Worm (Caenorhabditis elegans) whole organism, midembryonic: ENCODE results near the gene rpn-2.

ENCODE experiments used
- T22C8.4 ChIP-seq: fragments of 200-800 bp; sonication (Bioruptor generic); IDR thresholded peaks from 2 replicates; pipeline ENCODE4 v1.3.6; 2022; ENCODE audit warnings: missing genetic modification characterization, missing compliant biosample characterization
- cog-1 ChIP-seq: sonication (generic microtip); optimal IDR thresholded peaks from 2 replicates; lab custom pipeline; 2016; ENCODE audit warnings: missing genetic modification characterization, missing compliant biosample characterization
- flt-1 ChIP-seq: fragments of 200-800 bp; sonication (Bioruptor generic); IDR thresholded peaks from 2 replicates; pipeline ENCODE4 v1.3.6; 2022; ENCODE audit warnings: missing genetic modification characterization, missing compliant biosample characterization
- klf-2 ChIP-seq: fragments of 200-800 bp; sonication (Bioruptor generic); conservative IDR thresholded peaks from 2 replicates; pipeline ENCODE4 v1.3.6; 2022; ENCODE audit warnings: missing genetic modification reagents, missing genetic modification characterization, missing compliant biosample characterization
- med-1 ChIP-seq: sonication (generic microtip); optimal IDR thresholded peaks from 2 replicates; lab custom pipeline; 2017; ENCODE audit warnings: missing genetic modification characterization, mild to moderate bottlenecking, missing compliant biosample characterization, antibody characterized with exemption, missing genetic modification reagents; ENCODE audit not compliant: insufficient read depth
- ref-1 ChIP-seq: fragments of 200-800 bp; sonication (Bioruptor generic); conservative IDR thresholded peaks from 2 replicates; pipeline ENCODE4 v1.3.6; 2022; ENCODE audit warnings: missing genetic modification reagents, missing genetic modification characterization, missing compliant biosample characterization
- tab-1 ChIP-seq: fragments of 200-800 bp; sonication (Bioruptor generic); IDR thresholded peaks from 2 replicates; pipeline ENCODE4 v1.3.6; 2022; ENCODE audit warnings: missing genetic modification characterization, missing compliant biosample characterization
- ztf-23 ChIP-seq: fragments of 200-800 bp; sonication (Bioruptor generic); IDR thresholded peaks from 2 replicates; pipeline ENCODE4 v1.3.6; 2022; ENCODE audit warnings: missing genetic modification reagents, missing genetic modification characterization, missing compliant biosample characterization
- ztf-29 ChIP-seq: fragments of 200-800 bp; sonication (Bioruptor generic); IDR thresholded peaks from 2 replicates; pipeline ENCODE4 v1.3.6; 2022; ENCODE audit warnings: missing genetic modification reagents, missing genetic modification characterization, missing compliant biosample characterization

rpn-2 gene

ce11 chrIII:6207046-6207445, 8.1 kb downstream of the rpn-2 start:
- TF ChIP-seq ztf-23 (GFP tag; lab: Robert Waterston, UW) (no peak), ref-1 (GFP tag; lab: Robert Waterston, UW) (no peak), cog-1 (tag; lab: Kevin White, UChicago) (no peak), klf-2 (GFP tag; lab: Robert Waterston, UW) (no peak), med-1 (GFP tag; lab: Kevin White, UChicago) (no peak), T22C8.4 (GFP tag; lab: Robert Waterston, UW) (no peak), ztf-29 (GFP tag; lab: Robert Waterston, UW) (no peak), flt-1 (GFP tag; lab: Robert Waterston, UW) (no peak), tab-1 (no peak)

- TF ChIP-seq ztf-29 (GFP tag; lab: Robert Waterston, UW): no peak
- TF ChIP-seq ztf-23 (GFP tag; lab: Robert Waterston, UW): no peak
- no peak for TF ChIP-seq cog-1 (tag; lab: Kevin White, UChicago)
- no peak for TF ChIP-seq flt-1 (GFP tag; lab: Robert Waterston, UW)
These were observed 8.9 kb downstream of the rpn-2 start, which contains the start of gene C23G10.2 for ce11 chrIII:6207881-6208280. Gene C23G10.2, plus strand, starts transcription at chrIII:6208064.

ce11 chrIII:6208984-6209383, 10.0 kb downstream of the rpn-2 start, which contains the start of gene C23G10.1:
Gene C23G10.1, plus strand, starts transcription at chrIII:6209284.
- TF ChIP-seq T22C8.4 (GFP tag; lab: Robert Waterston, UW) (no peak), tab-1 (no peak)

ce11 chrIII:6210215-6210822, 11.3 kb downstream of the rpn-2 start:
- no peak for TF ChIP-seq ref-1 (GFP tag; lab: Robert Waterston, UW)
- TF ChIP-seq tab-1: no peak
- TF ChIP-seq klf-2 (GFP tag; lab: Robert Waterston, UW): no peak
- no peak for TF ChIP-seq ztf-29 (GFP tag; lab: Robert Waterston, UW)
- no peak for TF ChIP-seq cog-1 (tag; lab: Kevin White, UChicago)
- no peak for TF ChIP-seq ztf-23 (GFP tag; lab: Robert Waterston, UW)
- TF ChIP-seq flt-1 (GFP tag; lab: Robert Waterston, UW): no peak
- no peak for TF ChIP-seq med-1 (GFP tag; lab: Kevin White, UChicago)
- TF ChIP-seq T22C8.4 (GFP tag; lab: Robert Waterston, UW): no peak

ce11 chrIII:6213915-6214314, 14.9 kb downstream of the rpn-2 start, which contains the start of gene C23G10.10:
Gene C23G10.10, minus strand, starts transcription at chrIII:6214015.
- TF ChIP-seq med-1 (GFP tag; lab: Kevin White, UChicago): no peak
- TF ChIP-seq ref-1 (GFP tag; lab: Robert Waterston, UW): no peak
- TF ChIP-seq T22C8.4 (GFP tag; lab: Robert Waterston, UW): no peak
- TF ChIP-seq ztf-23 (GFP tag; lab: Robert Waterston, UW): no peak
- no peak for TF ChIP-seq klf-2 (GFP tag; lab: Robert Waterston, UW)
- no peak for TF ChIP-seq flt-1 (GFP tag; lab: Robert Waterston, UW)
- no peak for TF ChIP-seq tab-1
- TF ChIP-seq ztf-29 (GFP tag; lab: Robert Waterston, UW): no peak
- no peak for TF ChIP-seq cog-1 (tag; lab: Kevin White, UChicago)

ce11 chrIII:6215476-6215875, 16.5 kb downstream of the rpn-2 start, which contains the start of gene C23G10.11:
Gene C23G10.11, minus strand, starts transcription at chrIII:6215576.
- no peak for TF ChIP-seq T22C8.4 (GFP tag; lab: Robert Waterston, UW)
- TF ChIP-seq med-1 (GFP tag; lab: Kevin White, UChicago): no peak
- no peak for TF ChIP-seq tab-1
- TF ChIP-seq klf-2 (GFP tag; lab: Robert Waterston, UW): no peak
- no peak for TF ChIP-seq ztf-29 (GFP tag; lab: Robert Waterston, UW)
- no peak for TF ChIP-seq ref-1 (GFP tag; lab: Robert Waterston, UW)
- TF ChIP-seq flt-1 (GFP tag; lab: Robert Waterston, UW): no peak
- TF ChIP-seq cog-1 (tag; lab: Kevin White, UChicago): no peak

ce11 chrIII:6215943-6216342, 17.0 kb downstream of the rpn-2 start:
- no peak for TF ChIP-seq ztf-23 (GFP tag; lab: Robert Waterston, UW)
- no peak for TF ChIP-seq cog-1 (tag; lab: Kevin White, UChicago)
- TF ChIP-seq ztf-29 (GFP tag; lab: Robert Waterston, UW): no peak
- TF ChIP-seq klf-2 (GFP tag; lab: Robert Waterston, UW): no peak
- TF ChIP-seq tab-1: no peak
- no peak for TF ChIP-seq T22C8.4 (GFP tag; lab: Robert Waterston, UW)
- no peak for TF ChIP-seq med-1 (GFP tag; lab: Kevin White, UChicago)
- no peak for TF ChIP-seq flt-1 (GFP tag; lab: Robert Waterston, UW)
- TF ChIP-seq ref-1 (GFP tag; lab: Robert Waterston, UW): no peak

ce11 chrIII:6216833-6217466, 18.0 kb downstream of the rpn-2 start, which contains the start of gene hot-4:
Gene hot-4, plus strand, starts transcription at chrIII:6217416.
- TF ChIP-seq ztf-29 (GFP tag; lab: Robert Waterston, UW) (no peak), T22C8.4 (GFP tag; lab: Robert Waterston, UW) (no peak), flt-1 (GFP tag; lab: Robert Waterston, UW) (no peak), ref-1 (GFP tag; lab: Robert Waterston, UW) (no peak), ztf-23 (GFP tag; lab: Robert Waterston, UW) (no peak), tab-1 (no peak), klf-2 (GFP tag; lab: Robert Waterston, UW) (no peak), cog-1 (tag; lab: Kevin White, UChicago) (no peak), med-1 (GFP tag; lab: Kevin White, UChicago) (no peak)

ce11 chrIII:6221403-6221802, 22.4 kb downstream of the rpn-2 start:
- no peak for TF ChIP-seq flt-1 (GFP tag; lab: Robert Waterston, UW)
- no peak for TF ChIP-seq ztf-29 (GFP tag; lab: Robert Waterston, UW)
- no peak for TF ChIP-seq T22C8.4 (GFP tag; lab: Robert Waterston, UW)
- no peak for TF ChIP-seq tab-1
- no peak for TF ChIP-seq med-1 (GFP tag; lab: Kevin White, UChicago)
- TF ChIP-seq ref-1 (GFP tag; lab: Robert Waterston, UW): no peak
- no peak for TF ChIP-seq klf-2 (GFP tag; lab: Robert Waterston, UW)
- no peak for TF ChIP-seq cog-1 (tag; lab: Kevin White, UChicago)
- no peak for TF ChIP-seq ztf-23 (GFP tag; lab: Robert Waterston, UW)
